Worm (Caenorhabditis elegans) whole organism, L3 larva: ENCODE measurements around the gene F46B3.16.

Experiments
- R02D3.7 ChIP-seq: fragments of 150-350 bp; optimal IDR thresholded peaks from 2 replicates; lab custom pipeline; 2014; ENCODE audit warnings: missing biosample characterization, missing genetic modification characterization
- ZK546.5 ChIP-seq: sonication (generic microtip); optimal IDR thresholded peaks from 2 replicates; lab custom pipeline; 2017; ENCODE audit warnings: missing biosample characterization, missing genetic modification characterization
- aly-2 ChIP-seq: fragments of 150-350 bp; optimal IDR thresholded peaks from 2 replicates; lab custom pipeline; 2014; ENCODE audit warnings: missing biosample characterization, missing genetic modification characterization
- ama-1 ChIP-seq: fragments of 150-350 bp; optimal IDR thresholded peaks from 2 replicates; lab custom pipeline; 2018
- ceh-28 ChIP-seq: fragments of 150-350 bp; optimal IDR thresholded peaks from 2 replicates; lab custom pipeline; 2014; ENCODE audit warnings: missing biosample characterization, missing genetic modification reagents, missing genetic modification characterization
- ceh-82 ChIP-seq: fragments of 150-350 bp; optimal IDR thresholded peaks from 2 replicates; lab custom pipeline; 2014; ENCODE audit warnings: missing biosample characterization, missing genetic modification characterization
- ceh-9 ChIP-seq: sonication (generic microtip); optimal IDR thresholded peaks from 2 replicates; lab custom pipeline; 2018; ENCODE audit warnings: missing biosample characterization, missing genetic modification characterization
- daf-12 ChIP-seq: fragments of 150-350 bp; optimal IDR thresholded peaks from 2 replicates; lab custom pipeline; 2014; ENCODE audit warnings: missing biosample characterization, missing genetic modification reagents, missing genetic modification characterization
- egl-27 ChIP-seq: sonication (generic microtip); optimal IDR thresholded peaks from 4 replicates; lab custom pipeline; 2017; ENCODE audit warnings: missing biosample characterization, missing genetic modification reagents, missing genetic modification characterization
- egl-5 ChIP-seq: fragments of 150-350 bp; optimal IDR thresholded peaks from 2 replicates; lab custom pipeline; 2017; ENCODE audit warnings: missing biosample characterization, missing genetic modification reagents, missing genetic modification characterization, inconsistent platforms
- elt-1 ChIP-seq: fragments of 150-350 bp; optimal IDR thresholded peaks from 2 replicates; lab custom pipeline; 2014; ENCODE audit warnings: missing biosample characterization, missing genetic modification characterization
- elt-2 ChIP-seq: sonication (generic microtip); optimal IDR thresholded peaks from 2 replicates; lab custom pipeline; 2016; ENCODE audit warnings: missing genetic modification reagents, mild to moderate bottlenecking, missing genetic modification characterization, missing compliant biosample characterization
- eor-1 ChIP-seq, 2 experiments: fragments of 150-350 bp; optimal IDR thresholded peaks; 2 replicates each; lab custom pipeline; 2014 to 2018; ENCODE audit warnings: missing biosample characterization in 2 of 2, missing genetic modification characterization in 2 of 2
- fkh-10 ChIP-seq: sonication (generic microtip); optimal IDR thresholded peaks from 2 replicates; lab custom pipeline; 2017; ENCODE audit warnings: missing biosample characterization, missing genetic modification reagents, missing genetic modification characterization
- fkh-2 ChIP-seq: fragments of 150-350 bp; optimal IDR thresholded peaks from 2 replicates; lab custom pipeline; 2014; ENCODE audit warnings: missing biosample characterization, missing genetic modification reagents, missing genetic modification characterization
- hmg-11 ChIP-seq: sonication (generic microtip); optimal IDR thresholded peaks from 2 replicates; lab custom pipeline; 2016; ENCODE audit warnings: missing genetic modification characterization, missing compliant biosample characterization
- lin-39 ChIP-seq: fragments of 150-350 bp; optimal IDR thresholded peaks from 2 replicates; lab custom pipeline; 2018; ENCODE audit warnings: missing biosample characterization, missing genetic modification reagents, missing genetic modification characterization
- lsy-12 ChIP-seq: sonication (generic microtip); optimal IDR thresholded peaks from 2 replicates; lab custom pipeline; 2016; ENCODE audit warnings: mild to moderate bottlenecking, missing genetic modification characterization, missing compliant biosample characterization
- mdl-1 ChIP-seq: fragments of 150-350 bp; optimal IDR thresholded peaks from 2 replicates; lab custom pipeline; 2014; ENCODE audit warnings: missing biosample characterization, missing genetic modification characterization
- nfya-1 ChIP-seq: sonication (generic microtip); optimal IDR thresholded peaks from 2 replicates; lab custom pipeline; 2017; ENCODE audit warnings: missing genetic modification characterization, mild to moderate bottlenecking, missing compliant biosample characterization, antibody characterized with exemption, moderate library complexity; ENCODE audit not compliant: insufficient read depth
- nhr-11 ChIP-seq: fragments of 150-350 bp; optimal IDR thresholded peaks from 2 replicates; lab custom pipeline; 2014; ENCODE audit warnings: missing biosample characterization, missing genetic modification characterization
- nhr-23 ChIP-seq: fragments of 150-350 bp; optimal IDR thresholded peaks from 2 replicates; lab custom pipeline; 2014; ENCODE audit warnings: missing biosample characterization, missing genetic modification reagents, missing genetic modification characterization
- nhr-237 ChIP-seq: fragments of 150-350 bp; optimal IDR thresholded peaks from 2 replicates; lab custom pipeline; 2014; ENCODE audit warnings: missing biosample characterization, missing genetic modification characterization
- nhr-25 ChIP-seq: sonication (generic microtip); optimal IDR thresholded peaks from 2 replicates; lab custom pipeline; 2017; ENCODE audit warnings: missing biosample characterization, missing genetic modification characterization
- nhr-28 ChIP-seq: fragments of 150-350 bp; optimal IDR thresholded peaks from 2 replicates; lab custom pipeline; 2014; ENCODE audit warnings: missing biosample characterization, missing genetic modification characterization
- nhr-43 ChIP-seq: sonication (generic microtip); optimal IDR thresholded peaks from 2 replicates; lab custom pipeline; 2016; ENCODE audit warnings: mild to moderate bottlenecking, missing genetic modification characterization, missing compliant biosample characterization; ENCODE audit not compliant: poor library complexity, severe bottlenecking
- nhr-67 ChIP-seq: fragments of 150-350 bp; optimal IDR thresholded peaks from 2 replicates; lab custom pipeline; 2014; ENCODE audit warnings: missing biosample characterization, missing genetic modification characterization
- nhr-76 ChIP-seq: fragments of 150-350 bp; sonication (generic microtip); optimal IDR thresholded peaks from 5 replicates; lab custom pipeline; 2014; ENCODE audit warnings: missing biosample characterization, missing genetic modification characterization
- nhr-77 ChIP-seq: fragments of 150-350 bp; optimal IDR thresholded peaks from 2 replicates; lab custom pipeline; 2014; ENCODE audit warnings: missing biosample characterization, missing genetic modification characterization
- pha-4 ChIP-seq: fragments of 150-350 bp; optimal IDR thresholded peaks from 2 replicates; lab custom pipeline; 2014; ENCODE audit warnings: missing biosample characterization, missing genetic modification reagents, missing genetic modification characterization
- tbx-2 ChIP-seq: sonication (generic microtip); optimal IDR thresholded peaks from 2 replicates; lab custom pipeline; 2016; ENCODE audit warnings: mild to moderate bottlenecking, missing genetic modification characterization, missing compliant biosample characterization
- unc-39 ChIP-seq: sonication (generic microtip); optimal IDR thresholded peaks from 4 replicates; lab custom pipeline; 2017; ENCODE audit warnings: missing biosample characterization, missing genetic modification characterization
- unc-62 ChIP-seq: fragments of 150-350 bp; sonication (generic microtip); optimal IDR thresholded peaks from 4 replicates; lab custom pipeline; 2014; ENCODE audit warnings: missing biosample characterization, missing genetic modification reagents, missing genetic modification characterization
- ztf-11 ChIP-seq: fragments of 150-350 bp; optimal IDR thresholded peaks from 2 replicates; lab custom pipeline; 2014; ENCODE audit warnings: missing biosample characterization, missing genetic modification characterization

The F46B3.16 gene

ce11 chrV:20634330-20634729 is at the start of gene F46B3.16:
F46B3.16 (plus strand) TSS chrV:20634630.
- TF ChIP-seq pha-4 (tag; lab: Kevin White, UChicago), result no peak
- no peak for TF ChIP-seq nhr-76 (tag; lab: Kevin White, UChicago)
- no peak for TF ChIP-seq elt-1 (tag; lab: Kevin White, UChicago)
- TF ChIP-seq ceh-9 (tag; lab: Kevin White, UChicago), result no peak
- no peak for TF ChIP-seq R02D3.7 (tag; lab: Kevin White, UChicago)

DNA sequence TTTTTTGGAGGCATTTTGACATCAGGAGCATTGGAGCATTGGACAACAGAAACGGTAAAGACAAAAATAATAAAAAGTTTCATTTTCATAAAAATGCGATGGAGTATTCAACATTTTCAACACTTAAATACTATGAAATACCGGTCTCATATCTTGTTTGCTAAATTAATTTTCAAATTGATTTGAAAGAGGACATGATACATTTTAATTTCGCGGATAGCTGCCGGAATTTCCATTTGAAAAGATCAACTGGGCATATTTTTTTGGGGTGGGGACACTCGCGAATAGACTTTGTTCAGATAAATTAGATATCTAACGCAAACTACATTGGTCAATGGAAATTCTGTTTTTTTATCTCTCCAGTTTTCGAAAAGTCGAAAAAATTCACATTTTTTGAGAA is 39.7 kb upstream of the F46B3.16 start, which contains the start of gene F26F2.10:
TSS of gene F26F2.10 (minus strand) at position 101 of the 400 bp plus-strand sequence.
- TF ChIP-seq nhr-67 (tag; lab: Kevin White, UChicago) (no peak), tbx-2 (tag; lab: Kevin White, UChicago) (no peak), nhr-23 (no peak), elt-2 (no peak)

- no peak for TF ChIP-seq ceh-82
- no peak for TF ChIP-seq lsy-12
- no peak for TF ChIP-seq nhr-77
- no peak for TF ChIP-seq eor-1 (tag; optimal IDR thresholded peaks at IDR 0.05; lab: Kevin White, UChicago)
- no peak for TF ChIP-seq unc-62
- no peak for TF ChIP-seq nhr-43 (tag; lab: Kevin White, UChicago)
- no peak for TF ChIP-seq nhr-11 (tag; lab: Kevin White, UChicago)
- TF ChIP-seq hmg-11 (tag; lab: Kevin White, UChicago), result no peak
- no peak for TF ChIP-seq unc-39
- TF ChIP-seq mdl-1 (tag; lab: Kevin White, UChicago), result no peak
- TF ChIP-seq nhr-28 (tag; lab: Kevin White, UChicago), result no peak
- TF ChIP-seq pha-4 (tag; lab: Kevin White, UChicago), result no peak
- no peak for TF ChIP-seq nhr-237
- TF ChIP-seq ztf-11 (tag; lab: Kevin White, UChicago), result no peak
- TF ChIP-seq ceh-28 (tag; lab: Kevin White, UChicago), result no peak
- no peak for TF ChIP-seq ama-1 (lab: Kevin White, UChicago)
- no peak for TF ChIP-seq aly-2 (tag; lab: Kevin White, UChicago)
These were observed 38.8 kb upstream of the F46B3.16 start, which contains the start of gene F26F2.11 for ce11 chrV:20595653-20596052. F26F2.11 (minus strand) TSS chrV:20595753.

DNA sequence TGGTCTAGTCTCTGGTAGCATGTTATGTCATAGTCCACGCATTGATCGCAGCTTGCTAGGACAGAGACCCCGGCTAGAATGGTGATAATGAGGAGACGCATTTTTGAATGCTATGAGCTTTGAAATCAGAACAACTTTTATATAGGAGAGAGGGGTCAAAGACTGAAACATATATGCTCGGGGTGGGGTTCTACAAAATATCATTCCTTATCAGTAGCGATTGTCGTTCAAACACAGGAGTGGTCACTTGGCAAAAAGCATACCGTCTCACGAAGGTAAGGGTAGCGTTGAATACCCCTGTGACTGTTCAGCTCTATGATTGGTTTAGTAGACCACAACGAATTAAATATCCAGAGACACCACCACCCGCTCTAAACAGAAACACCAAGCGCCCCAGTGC is 37.4 kb upstream of the F46B3.16 start, which contains the start of gene F46B3.1:
TSS of gene F46B3.1 (minus strand) at position 101 of the 400 bp plus-strand sequence.
- no peak for TF ChIP-seq ZK546.5 (tag; lab: Kevin White, UChicago)
- no peak for TF ChIP-seq eor-1 (tag; optimal IDR thresholded peaks at IDR 0.05; lab: Kevin White, UChicago)
- TF ChIP-seq nhr-77, result no peak
- no peak for TF ChIP-seq unc-39

- TF ChIP-seq hmg-11 (tag; lab: Kevin White, UChicago), result no peak
- no peak for TF ChIP-seq nhr-76 (tag; lab: Kevin White, UChicago)
- no peak for TF ChIP-seq nfya-1 (tag; lab: Kevin White, UChicago)
- no peak for TF ChIP-seq pha-4 (tag; lab: Kevin White, UChicago)
- TF ChIP-seq nhr-28 (tag; lab: Kevin White, UChicago), result no peak
- no peak for TF ChIP-seq nhr-67 (tag; lab: Kevin White, UChicago)
- no peak for TF ChIP-seq nhr-237
- TF ChIP-seq egl-5 (tag; lab: Kevin White, UChicago), result no peak
- TF ChIP-seq, all 47 proteins: peak for 0
These were observed 34.6 kb upstream of the F46B3.16 start, which contains the start of gene col-163 for ce11 chrV:20599795-20600194. col-163 (plus strand) TSS chrV:20600095.

DNA sequence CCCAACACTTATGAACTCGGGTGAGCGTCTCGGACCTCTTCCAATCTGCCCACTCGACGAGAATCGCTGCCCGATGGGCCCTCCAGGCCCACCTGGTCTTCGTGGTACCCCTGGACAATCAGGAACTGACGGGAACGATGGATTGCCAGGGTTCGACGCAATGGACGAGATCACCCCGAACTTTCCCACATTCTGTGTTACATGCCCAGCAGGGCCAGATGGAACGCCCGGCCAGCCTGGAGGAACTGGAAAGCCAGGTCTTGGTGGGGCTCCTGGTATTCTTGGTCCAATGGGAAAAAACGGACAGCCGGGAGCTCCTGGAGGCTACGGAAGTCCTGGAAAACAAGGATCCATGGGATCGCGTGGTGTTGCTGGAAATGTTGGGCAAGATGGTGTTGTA is 33.7 kb upstream of the F46B3.16 start:
- no peak for TF ChIP-seq nfya-1 (tag; lab: Kevin White, UChicago)
- no peak for TF ChIP-seq egl-27 (tag; lab: Kevin White, UChicago)
- TF ChIP-seq lin-39 (tag; lab: Kevin White, UChicago), result no peak

DNA sequence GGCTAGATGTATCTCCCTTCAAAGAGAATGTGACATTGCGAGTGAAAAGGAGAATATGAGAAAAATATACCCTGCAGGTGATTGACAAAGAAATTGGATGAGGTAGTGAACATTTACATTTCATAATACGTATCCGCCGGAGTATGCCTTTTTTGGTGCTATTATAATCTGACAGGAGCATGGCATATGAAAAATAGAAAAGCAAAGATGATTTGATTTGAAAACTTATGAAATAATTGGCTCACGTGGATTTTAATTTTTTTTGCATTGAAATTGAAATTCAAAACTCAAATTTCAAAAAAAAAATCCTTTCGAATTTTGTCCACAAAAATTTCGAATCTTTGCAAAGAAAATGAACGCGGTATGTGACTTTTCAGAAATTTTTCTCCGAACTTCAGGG is 31.4 kb upstream of the F46B3.16 start, which contains the start of gene ttr-11:
TSS of gene ttr-11 (plus strand) at position 301 of the 400 bp plus-strand sequence.
- TF ChIP-seq nhr-25 (tag; lab: Kevin White, UChicago) (no peak), fkh-10 (GFP tag; lab: Kevin White, UChicago) (no peak), daf-12 (tag; lab: Kevin White, UChicago) (no peak), nfya-1 (tag; lab: Kevin White, UChicago) (no peak), fkh-2 (tag; lab: Kevin White, UChicago) (no peak)
